Worm (Caenorhabditis elegans) whole organism, young adult: ENCODE data around the gene Y37A1A.4.

Source experiments
- B0035.1 ChIP-seq: sonication (generic microtip); optimal IDR thresholded peaks from 2 replicates; lab custom pipeline; 2016; ENCODE audit warnings: missing genetic modification characterization, mild to moderate bottlenecking, missing compliant biosample characterization, missing genotype, missing genetic modification reagents
- B0336.3 ChIP-seq: fragments of 200-800 bp; sonication (Bioruptor generic); IDR thresholded peaks from 2 replicates; pipeline ENCODE4 v1.3.6; 2022; ENCODE audit warnings: missing genetic modification characterization, missing compliant biosample characterization
- D2030.7 ChIP-seq: fragments of 200-800 bp; sonication (Bioruptor generic); IDR thresholded peaks from 2 replicates; pipeline ENCODE4 v1.3.6; 2022; ENCODE audit warnings: missing genetic modification reagents, missing genetic modification characterization, missing compliant biosample characterization
- F10E7.11 ChIP-seq: sonication (generic microtip); optimal IDR thresholded peaks from 2 replicates; lab custom pipeline; 2017; ENCODE audit warnings: mild to moderate bottlenecking, missing genetic modification characterization, moderate library complexity, missing compliant biosample characterization
- F37B4.10 ChIP-seq: fragments of 200-800 bp; sonication (Bioruptor generic); IDR thresholded peaks from 2 replicates; pipeline ENCODE4 v1.3.6; 2022; ENCODE audit warnings: missing genetic modification characterization, missing compliant biosample characterization
- F52B5.7 ChIP-seq: sonication (generic microtip); optimal IDR thresholded peaks from 2 replicates; lab custom pipeline; 2016; ENCODE audit warnings: mild to moderate bottlenecking, missing genetic modification characterization, missing compliant biosample characterization
- F57C9.4 ChIP-seq: sonication (generic microtip); optimal IDR thresholded peaks from 2 replicates; lab custom pipeline; 2017; ENCODE audit warnings: mild to moderate bottlenecking, missing genetic modification characterization, missing compliant biosample characterization
- Y53F4B.3 ChIP-seq: fragments of 200-800 bp; sonication (Bioruptor generic); IDR thresholded peaks from 2 replicates; pipeline ENCODE4 v1.3.6; 2022; ENCODE audit warnings: missing genetic modification reagents, missing genetic modification characterization, missing compliant biosample characterization
- ama-1 ChIP-seq, 3 experiments: fragments of 150-350 bp in 1 of 3; sonication (generic microtip) in 2 of 3; optimal IDR thresholded peaks; 2 replicates each; lab custom pipeline; 2014 to 2018; ENCODE audit warnings: missing biosample characterization in 2 of 3, missing genetic modification characterization in 2 of 3, missing genetic modification reagents in 2 of 3
- cebp-2 ChIP-seq: fragments of 200-800 bp; sonication (Bioruptor generic); IDR thresholded peaks from 2 replicates; pipeline ENCODE4 v1.3.6; 2022; ENCODE audit warnings: missing genetic modification characterization, missing compliant biosample characterization
- ceh-100 ChIP-seq: fragments of 200-800 bp; sonication (Bioruptor generic); IDR thresholded peaks from 2 replicates; pipeline ENCODE4 v1.3.6; 2022; ENCODE audit warnings: missing genetic modification reagents, missing genetic modification characterization, missing compliant biosample characterization
- ceh-58 ChIP-seq: fragments of 200-800 bp; sonication (Bioruptor generic); IDR thresholded peaks from 2 replicates; pipeline ENCODE4 v1.3.6; 2022; ENCODE audit warnings: missing genetic modification characterization, missing compliant biosample characterization
- ceh-79 ChIP-seq: sonication (generic microtip); optimal IDR thresholded peaks from 2 replicates; lab custom pipeline; 2017; ENCODE audit warnings: mild to moderate bottlenecking, missing genetic modification characterization, missing compliant biosample characterization
- chd-7 ChIP-seq: sonication (generic microtip); optimal IDR thresholded peaks from 2 replicates; lab custom pipeline; 2016; ENCODE audit warnings: mild to moderate bottlenecking, missing genetic modification characterization, moderate library complexity, missing compliant biosample characterization
- die-1 ChIP-seq: sonication (generic microtip); optimal IDR thresholded peaks from 2 replicates; lab custom pipeline; 2016; ENCODE audit warnings: missing genotype, mild to moderate bottlenecking, missing genetic modification characterization, missing compliant biosample characterization
- dpl-1 ChIP-seq: fragments of 150-350 bp; optimal IDR thresholded peaks from 2 replicates; lab custom pipeline; 2014; ENCODE audit warnings: missing biosample characterization, missing genetic modification reagents, missing genetic modification characterization
- egrh-3 ChIP-seq: fragments of 200-800 bp; sonication (Bioruptor generic); IDR thresholded peaks from 2 replicates; pipeline ENCODE4 v1.3.6; 2022; ENCODE audit warnings: missing genetic modification reagents, missing genetic modification characterization, missing compliant biosample characterization
- gei-17 ChIP-seq: fragments of 200-800 bp; sonication (Bioruptor generic); optimal IDR thresholded peaks from 2 replicates; lab custom pipeline; 2018; ENCODE audit warnings: mild to moderate bottlenecking, missing genetic modification characterization, missing compliant biosample characterization
- him-1 ChIP-seq: sonication (generic microtip); optimal IDR thresholded peaks from 2 replicates; lab custom pipeline; 2016; ENCODE audit warnings: missing genotype, missing genetic modification reagents, missing genetic modification characterization, missing compliant biosample characterization
- hlh-26 ChIP-seq: fragments of 200-800 bp; sonication (Bioruptor generic); conservative IDR thresholded peaks from 2 replicates; pipeline ENCODE4 v1.3.6; 2022; ENCODE audit warnings: missing genetic modification reagents, missing genetic modification characterization, missing compliant biosample characterization
- hmg-20 ChIP-seq: fragments of 200-800 bp; sonication (Bioruptor generic); IDR thresholded peaks from 2 replicates; pipeline ENCODE4 v1.3.6; 2022; ENCODE audit warnings: missing genetic modification reagents, missing genetic modification characterization, missing compliant biosample characterization
- let-526 ChIP-seq: fragments of 200-800 bp; sonication (Bioruptor generic); IDR thresholded peaks from 2 replicates; pipeline ENCODE4 v1.3.6; 2022; ENCODE audit warnings: missing genetic modification reagents, missing genetic modification characterization, missing compliant biosample characterization
- lin-54 ChIP-seq: fragments of 200-800 bp; sonication (Bioruptor generic); optimal IDR thresholded peaks from 2 replicates; lab custom pipeline; 2018; ENCODE audit warnings: mild to moderate bottlenecking, missing genetic modification characterization, missing compliant biosample characterization
- madf-6 ChIP-seq: fragments of 200-800 bp; sonication (Bioruptor generic); IDR thresholded peaks from 2 replicates; pipeline ENCODE4 v1.3.6; 2022; ENCODE audit warnings: missing genetic modification reagents, missing genetic modification characterization, missing compliant biosample characterization
- madf-8 ChIP-seq: fragments of 200-800 bp; sonication (Bioruptor generic); conservative IDR thresholded peaks from 2 replicates; pipeline ENCODE4 v1.3.6; 2022; ENCODE audit warnings: missing genetic modification reagents, missing genetic modification characterization, missing compliant biosample characterization
- nhr-27 ChIP-seq: fragments of 200-800 bp; sonication (Bioruptor generic); optimal IDR thresholded peaks from 2 replicates; lab custom pipeline; 2018; ENCODE audit warnings: mild to moderate bottlenecking, missing genetic modification characterization, moderate library complexity, missing compliant biosample characterization
- pha-4 ChIP-seq: fragments of 150-350 bp; sonication (generic microtip); optimal IDR thresholded peaks from 2 replicates; lab custom pipeline; 2014; ENCODE audit warnings: missing biosample characterization, missing genetic modification reagents, missing genetic modification characterization
- rec-8 ChIP-seq, 2 experiments: sonication (generic microtip); optimal IDR thresholded peaks; 2 replicates each; lab custom pipeline; 2016; ENCODE audit warnings: mild to moderate bottlenecking in 2 of 2, missing genetic modification characterization in 2 of 2, missing genetic modification reagents in 2 of 2, missing genotype in 2 of 2, missing biosample characterization in 1 of 2, missing compliant biosample characterization in 1 of 2, moderate library complexity in 1 of 2
- snpc-1.1 ChIP-seq: sonication (generic microtip); optimal IDR thresholded peaks from 2 replicates; lab custom pipeline; 2017; ENCODE audit warnings: missing genetic modification characterization, mild to moderate bottlenecking, missing compliant biosample characterization, antibody characterized with exemption, moderate library complexity, missing genotype, missing genetic modification reagents; ENCODE audit not compliant: insufficient read depth
- snpc-4 ChIP-seq, 5 experiments: fragments of 150-350 bp in 1 of 5; sonication (generic microtip) in 4 of 5; optimal IDR thresholded peaks; 2 replicates each; lab custom pipeline; 2014 to 2018; ENCODE audit warnings: missing genetic modification characterization in 5 of 5, missing biosample characterization in 3 of 5, antibody characterized with exemption in 2 of 5, mild to moderate bottlenecking in 2 of 5, missing compliant biosample characterization in 2 of 5, missing genotype in 2 of 5, moderate library complexity in 2 of 5, missing genetic modification reagents in 1 of 5
- xnd-1 ChIP-seq: sonication (generic microtip); optimal IDR thresholded peaks from 2 replicates; lab custom pipeline; 2016; ENCODE audit warnings: missing genotype, missing genetic modification reagents, missing genetic modification characterization, missing compliant biosample characterization
- zim-3 ChIP-seq: sonication (generic microtip); optimal IDR thresholded peaks from 2 replicates; lab custom pipeline; 2017; ENCODE audit warnings: mild to moderate bottlenecking, missing genetic modification characterization, moderate library complexity, missing compliant biosample characterization

Gene Y37A1A.4

DNA sequence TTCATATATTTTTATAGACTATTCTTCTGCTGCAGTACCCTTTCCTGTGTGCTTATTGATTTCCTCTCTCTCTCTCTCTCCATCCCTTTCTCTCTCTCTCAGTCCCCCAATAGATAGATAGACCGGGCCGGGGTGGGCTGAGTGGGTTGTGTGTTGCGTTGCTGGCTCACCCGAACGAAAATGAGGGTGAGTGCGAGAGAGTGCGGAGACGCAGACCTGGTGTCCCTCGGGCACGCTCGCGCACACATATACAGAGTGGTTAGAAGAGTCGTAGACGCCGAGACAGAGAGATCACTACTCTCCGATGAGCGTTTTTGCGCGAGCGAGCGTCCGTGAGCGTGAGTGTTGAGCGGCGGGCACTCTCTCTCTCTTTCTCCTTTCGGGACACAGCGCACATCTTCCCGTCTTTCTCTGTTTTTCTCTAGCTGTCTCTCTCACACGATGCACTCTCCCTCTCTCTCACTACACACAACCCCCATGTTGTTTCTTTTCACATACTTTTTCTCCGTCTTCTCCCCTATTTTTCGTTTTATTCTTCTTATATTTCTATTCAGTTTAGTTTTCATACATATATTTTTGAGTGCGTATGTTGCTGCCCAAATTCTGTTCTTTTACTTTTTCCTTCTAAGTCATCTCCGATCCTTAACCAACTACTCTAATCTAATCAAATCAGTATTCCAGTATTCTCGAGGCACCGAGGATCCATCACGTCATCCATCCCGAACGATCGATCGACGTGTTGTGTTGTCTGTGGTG, 46.6 kb upstream of the Y37A1A.4 start, which contains the start of gene lin-66 (continued):
- TF ChIP-seq ceh-58: 0 out of 2 replicates have a peak, but pooled peaks have one; percentile 65
- 0 out of 2 replicates have a peak, but pooled peaks have one; percentile 28 for TF ChIP-seq madf-6
- TF ChIP-seq nhr-27 (tag; lab: Kevin White, UChicago): peak; percentile 46
- peak; percentile 85 for TF ChIP-seq chd-7 (tag; lab: Kevin White, UChicago)
- peak; percentile 94 for TF ChIP-seq B0336.3 (GFP tag; lab: Robert Waterston, UW)
- no peak for TF ChIP-seq pha-4
- no peak for TF ChIP-seq xnd-1 (tag; lab: Kevin White, UChicago)
- no peak for TF ChIP-seq F37B4.10
- no peak for TF ChIP-seq F57C9.4
- no peak for TF ChIP-seq madf-8 (GFP tag; lab: Robert Waterston, UW)
- TF ChIP-seq D2030.7 (GFP tag; lab: Robert Waterston, UW): no peak
- peak; percentile 56; the same call in 1 of the 2 replicates for TF ChIP-seq hmg-20 (GFP tag; lab: Robert Waterston, UW)
- peak; percentile 58 for TF ChIP-seq lin-54
- TF ChIP-seq egrh-3 (GFP tag; lab: Robert Waterston, UW): peak; percentile 88
- TF ChIP-seq die-1 (tag; lab: Kevin White, UChicago): peak; percentile 74

DNA sequence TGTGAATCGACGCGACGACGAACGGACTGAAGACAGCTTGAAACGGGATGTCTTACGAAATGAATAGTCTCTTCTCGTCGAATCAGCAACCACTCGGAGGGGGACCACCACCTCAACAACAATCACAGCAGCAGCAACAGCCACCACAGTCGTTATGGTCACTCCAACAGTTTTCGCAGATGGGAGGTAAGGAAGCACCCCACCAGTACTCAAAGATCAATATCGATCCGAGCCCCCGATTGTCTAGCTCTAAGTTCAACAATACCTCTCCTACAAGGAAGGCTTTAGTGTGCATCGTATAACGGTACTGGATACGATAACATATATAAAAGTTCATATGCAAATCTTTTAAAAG, 46.0 kb upstream of the Y37A1A.4 start:
- TF ChIP-seq him-1 (tag; lab: Kevin White, UChicago) (no peak), snpc-4 (GFP tag; optimal IDR thresholded peaks at IDR 0.05; lab: Kevin White, UChicago) (no peak), snpc-4 (tag; optimal IDR thresholded peaks at IDR 0.05; lab: Kevin White, UChicago) (no peak), cebp-2 (GFP tag; lab: Robert Waterston, UW) (0 out of 2 replicates have a peak, but pooled peaks have one; percentile 68)

DNA sequence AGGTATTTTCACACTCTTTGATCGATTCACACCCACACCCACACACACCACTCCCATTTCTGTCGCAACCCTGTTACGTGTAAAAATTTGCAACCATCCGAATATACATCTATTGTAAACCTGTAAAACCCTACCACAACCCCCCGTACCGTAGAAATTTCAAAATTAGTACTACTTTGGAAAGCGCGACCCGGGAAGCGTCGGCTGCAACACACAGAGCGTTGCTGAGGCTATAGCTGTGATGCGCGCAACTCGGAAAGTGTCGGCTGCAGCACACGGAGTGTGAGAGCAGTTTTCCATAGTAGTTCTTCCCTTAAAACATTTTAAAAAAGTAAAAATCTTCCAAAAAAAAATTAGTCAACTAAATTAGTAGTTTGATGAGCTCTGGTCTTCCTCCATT, 41.1 kb upstream of the Y37A1A.4 start:
- no peak for TF ChIP-seq F52B5.7 (tag; lab: Kevin White, UChicago)
- no peak for TF ChIP-seq hlh-26 (GFP tag; lab: Robert Waterston, UW)
- TF ChIP-seq rec-8 (tag; optimal IDR thresholded peaks at IDR 0.05; lab: Kevin White, UChicago): no peak
- TF ChIP-seq gei-17 (GFP tag; lab: Kevin White, UChicago): no peak
- no peak for TF ChIP-seq ceh-79 (tag; lab: Kevin White, UChicago)
- no peak for TF ChIP-seq zim-3 (tag; lab: Kevin White, UChicago)
- TF ChIP-seq ceh-100 (GFP tag; lab: Robert Waterston, UW): no peak
- TF ChIP-seq snpc-1.1 (tag; lab: Kevin White, UChicago): peak; percentile 75
- no peak for TF ChIP-seq Y53F4B.3 (GFP tag; lab: Robert Waterston, UW)
- TF ChIP-seq B0035.1: no peak
- no peak for TF ChIP-seq him-1 (tag; lab: Kevin White, UChicago)
- TF ChIP-seq snpc-4 (GFP tag; optimal IDR thresholded peaks at IDR 0.05; lab: Kevin White, UChicago): peak; percentile 36
- TF ChIP-seq snpc-4 (tag; optimal IDR thresholded peaks at IDR 0.05; lab: Kevin White, UChicago): peak; percentile 88 to 95 (median 92)
- TF ChIP-seq let-526 (GFP tag; lab: Robert Waterston, UW): no peak
- TF ChIP-seq dpl-1: no peak
- no peak for TF ChIP-seq F10E7.11 (tag; lab: Kevin White, UChicago)
- TF ChIP-seq ama-1 (optimal IDR thresholded peaks at IDR 0.05; lab: Kevin White, UChicago): no peak
- TF ChIP-seq ama-1 (GFP tag; optimal IDR thresholded peaks at IDR 0.05; lab: Kevin White, UChicago): no peak
- no peak for TF ChIP-seq madf-6
